Fruit fly (Drosophila melanogaster) whole organism, adult: ENCODE data around the gene Smyd5.

Source experiments
- CG11617 ChIP-seq: fragments of 200-800 bp; sonication (Bioruptor generic); optimal IDR thresholded peaks from 2 replicates; lab custom pipeline; 2017; ENCODE audit warnings: mild to moderate bottlenecking, missing biosample characterization, missing genetic modification reagents, missing genetic modification characterization
- CG12768 ChIP-seq: fragments of 200-800 bp; sonication (Bioruptor generic); optimal IDR thresholded peaks from 2 replicates; lab custom pipeline; 2017; ENCODE audit warnings: missing biosample characterization, missing genetic modification characterization, mild to moderate bottlenecking, moderate library complexity, missing genetic modification reagents
- CG33017 ChIP-seq: fragments of 200-800 bp; sonication (Bioruptor generic); optimal IDR thresholded peaks from 2 replicates; lab custom pipeline; 2018; ENCODE audit warnings: missing biosample characterization, mild to moderate bottlenecking, missing genetic modification characterization, moderate library complexity
- CG7045 ChIP-seq: fragments of 200-800 bp; sonication (Bioruptor generic); optimal IDR thresholded peaks from 2 replicates; lab custom pipeline; 2017; ENCODE audit warnings: missing biosample characterization, mild to moderate bottlenecking, missing genetic modification characterization
- CG7101 ChIP-seq: fragments of 200-800 bp; sonication (Bioruptor generic); optimal IDR thresholded peaks from 2 replicates; lab custom pipeline; 2018; ENCODE audit warnings: missing biosample characterization, mild to moderate bottlenecking, missing genetic modification characterization, moderate library complexity
- Crg-1 ChIP-seq: fragments of 200-800 bp; sonication (Bioruptor generic); optimal IDR thresholded peaks from 2 replicates; lab custom pipeline; 2016; ENCODE audit warnings: missing biosample characterization, missing genetic modification characterization
- Hr96 ChIP-seq: fragments of 200-800 bp; sonication (Bioruptor generic); optimal IDR thresholded peaks from 2 replicates; lab custom pipeline; 2016; ENCODE audit warnings: missing biosample characterization, missing genetic modification characterization
- Mnt ChIP-seq: fragments of 200-800 bp; sonication (Bioruptor generic); optimal IDR thresholded peaks from 2 replicates; lab custom pipeline; 2016; ENCODE audit warnings: missing biosample characterization, mild to moderate bottlenecking, missing genetic modification characterization
- tj ChIP-seq: fragments of 200-800 bp; sonication (Bioruptor generic); optimal IDR thresholded peaks from 3 replicates; lab custom pipeline; 2017; ENCODE audit warnings: missing biosample characterization, mild to moderate bottlenecking, missing genetic modification characterization, moderate library complexity

DNA sequence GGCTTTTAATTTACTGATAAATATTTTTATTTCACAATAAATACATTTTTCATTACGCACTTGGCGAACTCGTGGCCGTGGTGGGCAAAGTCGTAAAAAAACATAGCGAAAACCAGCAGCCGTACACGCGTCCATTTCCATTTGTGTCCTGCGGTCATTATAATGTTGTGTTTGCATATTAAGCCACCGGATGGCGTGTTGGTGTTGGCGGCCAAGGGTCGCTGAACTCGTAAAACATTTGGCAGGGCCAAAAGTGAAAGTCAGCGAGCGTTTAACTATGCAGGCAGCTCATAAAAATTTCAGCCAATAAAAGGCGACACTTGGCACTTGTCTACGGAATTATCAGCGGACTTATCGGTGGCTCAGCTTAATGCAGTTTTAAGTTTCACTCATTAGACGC is 33.9 kb upstream of the Smyd5 start:
- no peak for TF ChIP-seq Mnt (GFP tag; lab: Kevin White, UChicago)
- no peak for TF ChIP-seq CG12768 (GFP tag; lab: Kevin White, UChicago)
- TF ChIP-seq CG7101 (tag; lab: Kevin White, UChicago): no peak
- no peak for TF ChIP-seq Crg-1 (GFP tag; lab: Kevin White, UChicago)
- TF ChIP-seq tj (GFP tag; lab: Kevin White, UChicago): no peak
- TF ChIP-seq CG33017 (tag; lab: Kevin White, UChicago): no peak
- TF ChIP-seq CG7045 (GFP tag; lab: Kevin White, UChicago): no peak
- TF ChIP-seq Hr96 (GFP tag; lab: Kevin White, UChicago): no peak
- no peak for TF ChIP-seq CG11617 (GFP tag; lab: Kevin White, UChicago)
